Fruit fly (Drosophila melanogaster) whole organism, embryonic: ENCODE results near the gene GCS2alpha.

ENCODE experiments used
- Aef1 ChIP-seq: fragments of 200-800 bp; sonication (Bioruptor generic); IDR thresholded peaks from 3 replicates; pipeline ENCODE4 v1.3.6; 2022; ENCODE audit warnings: missing biosample characterization, missing genetic modification characterization
- Asciz ChIP-seq: fragments of 200-800 bp; sonication (Bioruptor generic); optimal IDR thresholded peaks from 2 replicates; lab custom pipeline; 2017; ENCODE audit warnings: missing biosample characterization, mild to moderate bottlenecking, missing genetic modification characterization, missing genetic modification reagents
- Blimp-1 ChIP-seq: fragments of 200-800 bp; sonication (Bioruptor generic); optimal IDR thresholded peaks from 3 replicates; lab custom pipeline; 2018; ENCODE audit warnings: missing biosample characterization, missing genetic modification characterization, mild to moderate bottlenecking, moderate library complexity, missing genetic modification reagents
- CG10267 ChIP-seq: fragments of 200-800 bp; sonication (Bioruptor generic); optimal IDR thresholded peaks from 2 replicates; lab custom pipeline; 2018; ENCODE audit warnings: missing biosample characterization, mild to moderate bottlenecking, missing genetic modification characterization, moderate library complexity
- CG11398 ChIP-seq: fragments of 200-800 bp; sonication (Bioruptor generic); optimal IDR thresholded peaks from 2 replicates; lab custom pipeline; 2016; ENCODE audit warnings: missing biosample characterization, missing genetic modification characterization
- CG11723 ChIP-seq: fragments of 200-800 bp; sonication (Bioruptor generic); optimal IDR thresholded peaks from 2 replicates; lab custom pipeline; 2017; ENCODE audit warnings: missing biosample characterization, mild to moderate bottlenecking, missing genetic modification characterization
- CG12104 ChIP-seq: fragments of 200-800 bp; sonication (Bioruptor generic); optimal IDR thresholded peaks from 3 replicates; lab custom pipeline; 2016; ENCODE audit warnings: missing biosample characterization, missing genetic modification characterization
- CG12155 ChIP-seq: fragments of 200-800 bp; sonication (Bioruptor generic); optimal IDR thresholded peaks from 3 replicates; lab custom pipeline; 2016; ENCODE audit warnings: missing biosample characterization, missing genetic modification characterization
- CG12769 ChIP-seq: fragments of 200-800 bp; sonication (Bioruptor generic); optimal IDR thresholded peaks from 2 replicates; lab custom pipeline; 2019; ENCODE audit warnings: missing biosample characterization, mild to moderate bottlenecking, missing genetic modification characterization, moderate library complexity
- CG13296 ChIP-seq: fragments of 200-800 bp; sonication (Bioruptor generic); optimal IDR thresholded peaks from 3 replicates; lab custom pipeline; 2018; ENCODE audit warnings: missing biosample characterization, mild to moderate bottlenecking, missing genetic modification characterization
- CG14710 ChIP-seq: fragments of 200-800 bp; sonication (Bioruptor generic); optimal IDR thresholded peaks from 3 replicates; lab custom pipeline; 2019; ENCODE audit warnings: missing biosample characterization, mild to moderate bottlenecking, missing genetic modification characterization, moderate library complexity
- CG17612 ChIP-seq: fragments of 200-800 bp; sonication (Bioruptor generic); IDR thresholded peaks from 2 replicates; pipeline ENCODE4 v1.3.6; 2022; ENCODE audit warnings: missing biosample characterization, missing genetic modification characterization
- CG17829 ChIP-seq: fragments of 200-800 bp; optimal IDR thresholded peaks from 2 replicates; lab custom pipeline; 2019; ENCODE audit warnings: missing biosample characterization, mild to moderate bottlenecking, missing genetic modification characterization, moderate library complexity
- CG2116 ChIP-seq: fragments of 200-800 bp; sonication (Bioruptor generic); optimal IDR thresholded peaks from 3 replicates; lab custom pipeline; 2018; ENCODE audit warnings: missing biosample characterization, mild to moderate bottlenecking, missing genetic modification characterization
- CG2875 ChIP-seq: fragments of 200-800 bp; sonication (Bioruptor generic); optimal IDR thresholded peaks from 2 replicates; lab custom pipeline; 2017; ENCODE audit warnings: missing biosample characterization, mild to moderate bottlenecking, missing genetic modification characterization, missing genetic modification reagents
- CG2889 ChIP-seq: fragments of 200-800 bp; sonication (Bioruptor generic); IDR thresholded peaks from 3 replicates; pipeline ENCODE4 v1.3.6; 2022; ENCODE audit warnings: missing biosample characterization, missing genetic modification characterization
- CG5180 ChIP-seq: fragments of 200-800 bp; sonication (Bioruptor generic); optimal IDR thresholded peaks from 3 replicates; lab custom pipeline; 2017; ENCODE audit warnings: missing biosample characterization, missing genetic modification characterization, mild to moderate bottlenecking, moderate library complexity, missing genetic modification reagents
- CG6689 ChIP-seq: fragments of 200-800 bp; sonication (Bioruptor generic); IDR thresholded peaks from 2 replicates; pipeline ENCODE4 v1.3.6; 2022; ENCODE audit warnings: missing biosample characterization, missing genetic modification characterization
- CG6791 ChIP-seq: fragments of 200-800 bp; sonication (Bioruptor generic); IDR thresholded peaks from 3 replicates; pipeline ENCODE4 v1.3.6; 2022; ENCODE audit warnings: missing biosample characterization, missing genetic modification characterization; ENCODE audit not compliant: partially characterized antibody
- CG7271 ChIP-seq: fragments of 200-800 bp; sonication (Bioruptor generic); optimal IDR thresholded peaks from 2 replicates; lab custom pipeline; 2018; ENCODE audit warnings: missing biosample characterization, mild to moderate bottlenecking, missing genetic modification characterization, moderate library complexity
- CG7357 ChIP-seq: fragments of 200-800 bp; sonication (Bioruptor generic); IDR thresholded peaks from 3 replicates; pipeline ENCODE4 v1.3.6; 2022; ENCODE audit warnings: missing biosample characterization, missing genetic modification characterization
- CG8089 ChIP-seq: fragments of 200-800 bp; sonication (Bioruptor generic); optimal IDR thresholded peaks from 3 replicates; lab custom pipeline; 2016; ENCODE audit warnings: missing biosample characterization, missing genetic modification characterization
- CG8281 ChIP-seq: fragments of 200-800 bp; sonication (Bioruptor generic); optimal IDR thresholded peaks from 2 replicates; lab custom pipeline; 2018; ENCODE audit warnings: missing biosample characterization, mild to moderate bottlenecking, missing genetic modification characterization, moderate library complexity
- CG8765 ChIP-seq: fragments of 200-800 bp; sonication (Bioruptor generic); IDR thresholded peaks from 2 replicates; pipeline ENCODE4 v1.3.6; 2022; ENCODE audit warnings: missing biosample characterization, missing genetic modification characterization
- Dad ChIP-seq: fragments of 200-800 bp; sonication (Bioruptor generic); optimal IDR thresholded peaks from 3 replicates; lab custom pipeline; 2016; ENCODE audit warnings: missing biosample characterization, missing genetic modification characterization
- H15 ChIP-seq: fragments of 200-800 bp; sonication (Bioruptor generic); IDR thresholded peaks from 3 replicates; pipeline ENCODE4 v1.3.6; 2022; ENCODE audit warnings: missing biosample characterization, missing genetic modification characterization
- Jarid2 ChIP-seq: fragments of 200-800 bp; sonication (Bioruptor generic); optimal IDR thresholded peaks from 3 replicates; lab custom pipeline; 2017; ENCODE audit warnings: mild to moderate bottlenecking, missing biosample characterization, missing genetic modification reagents, missing genetic modification characterization
- Meics ChIP-seq: fragments of 200-800 bp; sonication (Bioruptor generic); optimal IDR thresholded peaks from 2 replicates; lab custom pipeline; 2017; ENCODE audit warnings: missing biosample characterization, mild to moderate bottlenecking, missing genetic modification characterization
- Mes4 ChIP-seq: fragments of 200-800 bp; sonication (Bioruptor generic); optimal IDR thresholded peaks from 2 replicates; lab custom pipeline; 2016; ENCODE audit warnings: missing biosample characterization, missing genetic modification characterization
- Myb ChIP-seq: fragments of 200-800 bp; sonication (Bioruptor generic); optimal IDR thresholded peaks from 2 replicates; lab custom pipeline; 2016; ENCODE audit warnings: missing biosample characterization, missing genetic modification characterization
- Oli ChIP-seq: fragments of 200-800 bp; sonication (Bioruptor generic); optimal IDR thresholded peaks from 2 replicates; lab custom pipeline; 2018; ENCODE audit warnings: missing biosample characterization, mild to moderate bottlenecking, missing genetic modification characterization, moderate library complexity
- Rfx ChIP-seq: fragments of 200-800 bp; sonication (Bioruptor generic); IDR thresholded peaks from 2 replicates; pipeline ENCODE4 v1.3.6; 2022; ENCODE audit warnings: missing biosample characterization, missing genetic modification characterization
- Sry-δ ChIP-seq: fragments of 200-800 bp; sonication (Bioruptor generic); optimal IDR thresholded peaks from 2 replicates; lab custom pipeline; 2016; ENCODE audit warnings: missing biosample characterization, missing genetic modification characterization
- Xbp1 ChIP-seq: fragments of 200-800 bp; sonication (Bioruptor generic); optimal IDR thresholded peaks from 3 replicates; lab custom pipeline; 2016; ENCODE audit warnings: missing biosample characterization, mild to moderate bottlenecking, missing genetic modification characterization
- ac ChIP-seq: fragments of 200-800 bp; sonication (Bioruptor generic); optimal IDR thresholded peaks from 3 replicates; lab custom pipeline; 2017; ENCODE audit warnings: missing biosample characterization, mild to moderate bottlenecking, missing genetic modification characterization
- ara ChIP-seq: fragments of 200-800 bp; sonication (Bioruptor generic); IDR thresholded peaks from 2 replicates; pipeline ENCODE4 v1.3.6; 2022; ENCODE audit warnings: missing biosample characterization, missing genetic modification characterization
- az2 ChIP-seq: fragments of 200-800 bp; sonication (Bioruptor generic); optimal IDR thresholded peaks from 3 replicates; lab custom pipeline; 2016; ENCODE audit warnings: missing biosample characterization, missing genetic modification characterization
- cad ChIP-seq: fragments of >200 bp; optimal IDR thresholded peaks from 2 replicates; lab custom pipeline; 2017; ENCODE audit warnings: missing biosample characterization, missing genetic modification characterization
- crc ChIP-seq: fragments of 200-800 bp; sonication (Bioruptor generic); optimal IDR thresholded peaks from 2 replicates; lab custom pipeline; 2016; ENCODE audit warnings: missing biosample characterization, missing genetic modification characterization
- dpn ChIP-seq, 2 experiments: fragments of 200-800 bp; sonication (Bioruptor generic); optimal IDR thresholded peaks; 3 replicates each; lab custom pipeline; 2016; ENCODE audit warnings: missing biosample characterization in 2 of 2, missing genetic modification characterization in 2 of 2
- fru ChIP-seq: fragments of >200 bp; optimal IDR thresholded peaks from 2 replicates; lab custom pipeline; 2017
- hb ChIP-seq: fragments of 200-800 bp; sonication (Bioruptor generic); IDR thresholded peaks from 3 replicates; pipeline ENCODE4 v1.3.6; 2022; ENCODE audit warnings: missing biosample characterization, missing genetic modification characterization; ENCODE audit not compliant: partially characterized antibody
- maf-S ChIP-seq: fragments of 200-800 bp; sonication (Bioruptor generic); optimal IDR thresholded peaks from 2 replicates; lab custom pipeline; 2016; ENCODE audit warnings: missing biosample characterization, missing genetic modification characterization
- oc ChIP-seq: fragments of 200-800 bp; sonication (Bioruptor generic); optimal IDR thresholded peaks from 2 replicates; lab custom pipeline; 2018; ENCODE audit warnings: missing biosample characterization, mild to moderate bottlenecking, missing genetic modification characterization, moderate library complexity
- onecut ChIP-seq: fragments of 200-800 bp; sonication (Bioruptor generic); IDR thresholded peaks from 2 replicates; pipeline ENCODE4 v1.3.6; 2022; ENCODE audit warnings: missing biosample characterization, missing genetic modification characterization
- pnt ChIP-seq: fragments of 200-800 bp; sonication (Bioruptor generic); optimal IDR thresholded peaks from 3 replicates; lab custom pipeline; 2016; ENCODE audit warnings: missing biosample characterization, missing genetic modification characterization
- slbo ChIP-seq: fragments of 200-800 bp; sonication (Bioruptor generic); IDR thresholded peaks from 2 replicates; pipeline ENCODE4 v1.3.6; 2022; ENCODE audit warnings: missing biosample characterization, missing genetic modification characterization
- stc ChIP-seq: fragments of 200-800 bp; sonication (Bioruptor generic); IDR thresholded peaks from 2 replicates; pipeline ENCODE4 v1.3.6; 2022; ENCODE audit warnings: missing biosample characterization, missing genetic modification characterization
- stwl ChIP-seq: fragments of 200-800 bp; sonication (Bioruptor generic); optimal IDR thresholded peaks from 3 replicates; lab custom pipeline; 2018; ENCODE audit warnings: missing biosample characterization, mild to moderate bottlenecking, missing genetic modification characterization, moderate library complexity
- zf30C ChIP-seq: fragments of 200-800 bp; sonication (Bioruptor generic); optimal IDR thresholded peaks from 3 replicates; lab custom pipeline; 2018; ENCODE audit warnings: missing biosample characterization, mild to moderate bottlenecking, missing genetic modification characterization
- zfh1 ChIP-seq: fragments of 200-800 bp; sonication (Bioruptor generic); IDR thresholded peaks from 3 replicates; pipeline ENCODE4 v1.3.6; 2022; ENCODE audit warnings: missing biosample characterization, missing genetic modification characterization

Gene GCS2alpha

DNA sequence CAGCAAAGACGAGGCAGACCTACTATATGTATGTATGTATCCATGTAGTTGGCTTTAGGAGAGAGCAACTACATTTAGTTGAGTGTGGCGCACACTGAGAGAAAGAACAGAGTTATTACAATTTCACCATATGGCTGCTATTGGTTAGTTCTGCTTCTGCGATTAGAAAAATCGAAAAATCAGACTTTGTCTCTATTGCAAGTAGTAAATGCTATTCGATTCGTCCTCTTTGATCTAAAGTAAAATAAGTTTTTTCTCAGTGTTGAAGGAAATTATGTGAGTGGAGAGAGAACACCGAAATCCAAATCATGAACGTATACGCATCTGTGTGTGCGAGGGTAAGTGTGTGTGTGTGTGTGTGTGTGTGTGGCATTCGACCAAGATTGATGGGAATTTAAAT is 11.2 kb downstream of the GCS2alpha start (continued):
- TF ChIP-seq CG7357 (GFP tag; lab: Robert Waterston, UW), result peak; percentile 77
- peak; percentile 86 for TF ChIP-seq Xbp1
- peak; percentile 93 for TF ChIP-seq CG17829
- peak; percentile 44 for TF ChIP-seq CG7271 (tag; lab: Kevin White, UChicago)
- peak; percentile 84 for TF ChIP-seq Mes4 (GFP tag; lab: Kevin White, UChicago)
- TF ChIP-seq az2 (GFP tag; lab: Kevin White, UChicago), result peak; percentile 84
- peak; percentile 84 for TF ChIP-seq CG6689
- peak; percentile 66 for TF ChIP-seq oc (tag; lab: Kevin White, UChicago)
- peak; percentile 62 for TF ChIP-seq CG11398
- peak; percentile 78 for TF ChIP-seq Asciz
- TF ChIP-seq zf30C (GFP tag; lab: Kevin White, UChicago), result peak; percentile 64
- peak; percentile 87 for TF ChIP-seq CG12769 (tag; lab: Kevin White, UChicago)
- peak; percentile 67 for TF ChIP-seq stc (GFP tag; lab: Robert Waterston, UW)
- TF ChIP-seq ac (GFP tag; lab: Kevin White, UChicago), result peak; percentile 50
- TF ChIP-seq CG2875, result peak; percentile 76
- TF ChIP-seq ara, result peak; percentile 92
- TF ChIP-seq slbo (GFP tag; lab: Robert Waterston, UW), result peak; percentile 78
- TF ChIP-seq Jarid2 (GFP tag; lab: Kevin White, UChicago), result peak; percentile 23
- TF ChIP-seq stwl (tag; lab: Kevin White, UChicago), result peak; percentile 55
- peak; percentile 48; the same call in 1 of the 2 replicates for TF ChIP-seq CG17612
- TF ChIP-seq CG8281, result peak; percentile 57
- TF ChIP-seq CG6791, result no peak
- peak; percentile 90 for TF ChIP-seq CG8089
- TF ChIP-seq hb, result no peak
- no peak for TF ChIP-seq fru (lab: Kevin White, UChicago)
- TF ChIP-seq H15 (GFP tag; lab: Robert Waterston, UW), result peak; percentile 77
- peak; percentile 91 for TF ChIP-seq zfh1
- TF ChIP-seq Aef1 (GFP tag; lab: Robert Waterston, UW), result peak; percentile 79
- TF ChIP-seq CG2889 (GFP tag; lab: Robert Waterston, UW), result peak; percentile 53; the same call in 1 of the 3 replicates
- TF ChIP-seq CG11723, result peak; percentile 50
- peak; percentile 90 for TF ChIP-seq CG14710 (tag; lab: Kevin White, UChicago)
- TF ChIP-seq Oli (tag; lab: Kevin White, UChicago), result peak; percentile 85
- TF ChIP-seq pnt (GFP tag; lab: Kevin White, UChicago), result peak; percentile 94
- no peak; the same call in 1 of the 2 replicates for TF ChIP-seq Rfx (GFP tag; lab: Robert Waterston, UW)
- TF ChIP-seq crc (GFP tag; lab: Kevin White, UChicago), result peak; percentile 49
- TF ChIP-seq CG12104 (GFP tag; lab: Kevin White, UChicago), result peak; percentile 50
- peak; percentile 78 to 83 for TF ChIP-seq dpn (GFP tag; optimal IDR thresholded peaks at IDR 0.05; lab: Kevin White, UChicago)
- peak; percentile 64 for TF ChIP-seq CG12155 (GFP tag; lab: Kevin White, UChicago)
- peak; percentile 79 for TF ChIP-seq onecut
- peak; percentile 57 for TF ChIP-seq CG5180 (GFP tag; lab: Kevin White, UChicago)
- peak; percentile 85 for TF ChIP-seq CG8765 (GFP tag; lab: Robert Waterston, UW)
- peak; percentile 46 for TF ChIP-seq CG13296 (GFP tag; lab: Kevin White, UChicago)
- peak; percentile 50 for TF ChIP-seq Dad (GFP tag; lab: Kevin White, UChicago)
- peak; percentile 85 for TF ChIP-seq CG10267 (tag; lab: Kevin White, UChicago)
- peak; percentile 32 for TF ChIP-seq Sry-δ (GFP tag; lab: Kevin White, UChicago)
- TF ChIP-seq CG2116, result peak; percentile 24
- TF ChIP-seq Myb, result peak; percentile 59
- TF ChIP-seq maf-S (GFP tag; lab: Kevin White, UChicago), result peak; percentile 64
- peak; percentile 90 for TF ChIP-seq Blimp-1 (GFP tag; lab: Kevin White, UChicago)
- TF ChIP-seq cad (GFP tag; lab: Kevin White, UChicago), result no peak
- TF ChIP-seq Meics (GFP tag; lab: Kevin White, UChicago), result peak; percentile 60
